Fruit fly (Drosophila melanogaster) whole organism, embryonic: ENCODE measurements around the gene CG33543.

Experiments
- Aef1 ChIP-seq: fragments of 200-800 bp; sonication (Bioruptor generic); IDR thresholded peaks from 3 replicates; pipeline ENCODE4 v1.3.6; 2022; ENCODE audit warnings: missing biosample characterization, missing genetic modification characterization
- Bgb ChIP-seq: fragments of 200-800 bp; sonication (Bioruptor generic); IDR thresholded peaks from 2 replicates; pipeline ENCODE4 v1.3.6; 2022; ENCODE audit warnings: missing biosample characterization, missing genetic modification characterization; ENCODE audit not compliant: partially characterized antibody
- C15 ChIP-seq: fragments of 200-800 bp; sonication (Bioruptor generic); IDR thresholded peaks from 3 replicates; pipeline ENCODE4 v1.3.6; 2022; ENCODE audit warnings: missing biosample characterization, missing genetic modification characterization
- CG1024 ChIP-seq: fragments of 200-800 bp; sonication (Bioruptor generic); IDR thresholded peaks from 2 replicates; pipeline ENCODE4 v1.3.6; 2022; ENCODE audit warnings: missing biosample characterization, missing genetic modification characterization
- CG10267 ChIP-seq: fragments of 200-800 bp; sonication (Bioruptor generic); optimal IDR thresholded peaks from 2 replicates; lab custom pipeline; 2018; ENCODE audit warnings: missing biosample characterization, mild to moderate bottlenecking, missing genetic modification characterization, moderate library complexity
- CG11398 ChIP-seq: fragments of 200-800 bp; sonication (Bioruptor generic); optimal IDR thresholded peaks from 2 replicates; lab custom pipeline; 2016; ENCODE audit warnings: missing biosample characterization, missing genetic modification characterization
- CG11696 ChIP-seq: fragments of 200-800 bp; sonication (Bioruptor generic); IDR thresholded peaks from 2 replicates; pipeline ENCODE4 v1.3.6; 2022; ENCODE audit warnings: missing biosample characterization, missing genetic modification characterization
- CG12236 ChIP-seq: fragments of 200-800 bp; sonication (Bioruptor generic); optimal IDR thresholded peaks from 2 replicates; lab custom pipeline; 2016; ENCODE audit warnings: missing biosample characterization, missing genetic modification characterization
- CG12744 ChIP-seq: fragments of 200-800 bp; sonication (Bioruptor generic); optimal IDR thresholded peaks from 2 replicates; lab custom pipeline; 2016; ENCODE audit warnings: missing biosample characterization, missing genetic modification characterization
- CG13775 ChIP-seq: fragments of 200-800 bp; sonication (Bioruptor generic); optimal IDR thresholded peaks from 3 replicates; lab custom pipeline; 2017; ENCODE audit warnings: missing biosample characterization, mild to moderate bottlenecking, missing genetic modification characterization
- CG14441 ChIP-seq: fragments of 200-800 bp; sonication (Bioruptor generic); IDR thresholded peaks from 2 replicates; pipeline ENCODE4 v1.3.6; 2022; ENCODE audit warnings: missing biosample characterization, missing genetic modification characterization
- CG1529 ChIP-seq: fragments of 200-800 bp; sonication (Bioruptor generic); optimal IDR thresholded peaks from 3 replicates; lab custom pipeline; 2018; ENCODE audit warnings: missing biosample characterization, missing genetic modification characterization
- CG16863 ChIP-seq: fragments of 200-800 bp; sonication (Bioruptor generic); optimal IDR thresholded peaks from 3 replicates; lab custom pipeline; 2016; ENCODE audit warnings: missing biosample characterization, missing genetic modification characterization
- CG3065 ChIP-seq: fragments of 200-800 bp; sonication (Bioruptor generic); optimal IDR thresholded peaks from 2 replicates; lab custom pipeline; 2016; ENCODE audit warnings: missing biosample characterization, missing genetic modification characterization
- CG33213 ChIP-seq: fragments of 200-800 bp; sonication (Bioruptor generic); optimal IDR thresholded peaks from 3 replicates; lab custom pipeline; 2016; ENCODE audit warnings: missing biosample characterization, missing genetic modification characterization
- CG34376 ChIP-seq: fragments of 200-800 bp; sonication (Bioruptor generic); optimal IDR thresholded peaks from 2 replicates; lab custom pipeline; 2018; ENCODE audit warnings: missing biosample characterization, mild to moderate bottlenecking, missing genetic modification characterization
- CG4820 ChIP-seq: fragments of 200-800 bp; sonication (Bioruptor generic); optimal IDR thresholded peaks from 3 replicates; lab custom pipeline; 2016; ENCODE audit warnings: missing biosample characterization, missing genetic modification characterization
- CG5245 ChIP-seq: fragments of 200-800 bp; sonication (Bioruptor generic); optimal IDR thresholded peaks from 3 replicates; lab custom pipeline; 2016; ENCODE audit warnings: missing biosample characterization, missing genetic modification characterization
- CG8765 ChIP-seq: fragments of 200-800 bp; sonication (Bioruptor generic); IDR thresholded peaks from 2 replicates; pipeline ENCODE4 v1.3.6; 2022; ENCODE audit warnings: missing biosample characterization, missing genetic modification characterization
- CG9727 ChIP-seq: fragments of 200-800 bp; sonication (Bioruptor generic); optimal IDR thresholded peaks from 3 replicates; lab custom pipeline; 2017; ENCODE audit warnings: missing biosample characterization, mild to moderate bottlenecking, missing genetic modification characterization
- Doc2 ChIP-seq: fragments of 200-800 bp; sonication (Bioruptor generic); IDR thresholded peaks from 2 replicates; pipeline ENCODE4 v1.3.6; 2022; ENCODE audit warnings: missing biosample characterization, missing genetic modification characterization
- Eip74EF ChIP-seq, 2 experiments: fragments of 200-800 bp in 1 of 2; fragments of >200 bp in 1 of 2; sonication (Bioruptor generic) in 1 of 2; optimal IDR thresholded peaks; 2 replicates each; lab custom pipeline; 2017 to 2019; ENCODE audit warnings: missing biosample characterization in 2 of 2, missing genetic modification characterization in 2 of 2, mild to moderate bottlenecking in 1 of 2, moderate library complexity in 1 of 2
- Hey ChIP-seq: fragments of 200-800 bp; sonication (Bioruptor generic); optimal IDR thresholded peaks from 3 replicates; lab custom pipeline; 2018; ENCODE audit warnings: missing biosample characterization, mild to moderate bottlenecking, missing genetic modification characterization
- MESR4 ChIP-seq: fragments of 200-800 bp; sonication (Bioruptor generic); optimal IDR thresholded peaks from 2 replicates; lab custom pipeline; 2018; ENCODE audit warnings: missing biosample characterization, mild to moderate bottlenecking, missing genetic modification characterization, moderate library complexity
- Mrtf ChIP-seq: fragments of 200-800 bp; sonication (Bioruptor generic); IDR thresholded peaks from 3 replicates; pipeline ENCODE4 v1.3.6; 2022; ENCODE audit warnings: missing biosample characterization, missing genetic modification characterization
- Oaz ChIP-seq: fragments of 200-800 bp; sonication (Bioruptor generic); IDR thresholded peaks from 2 replicates; pipeline ENCODE4 v1.3.6; 2022; ENCODE audit warnings: missing biosample characterization, missing genetic modification characterization
- Ptx1 ChIP-seq: fragments of 200-800 bp; sonication (Bioruptor generic); IDR thresholded peaks from 2 replicates; pipeline ENCODE4 v1.3.6; 2022; ENCODE audit warnings: missing biosample characterization, missing genetic modification characterization
- Xbp1 ChIP-seq: fragments of 200-800 bp; sonication (Bioruptor generic); optimal IDR thresholded peaks from 3 replicates; lab custom pipeline; 2016; ENCODE audit warnings: missing biosample characterization, mild to moderate bottlenecking, missing genetic modification characterization
- Xrp1 ChIP-seq: fragments of 200-800 bp; sonication (Bioruptor generic); IDR thresholded peaks from 2 replicates; pipeline ENCODE4 v1.3.6; 2022; ENCODE audit warnings: missing biosample characterization, missing genetic modification characterization
- amos ChIP-seq: fragments of 200-800 bp; sonication (Bioruptor generic); IDR thresholded peaks from 2 replicates; pipeline ENCODE4 v1.3.6; 2022; ENCODE audit warnings: missing biosample characterization, missing genetic modification characterization; ENCODE audit not compliant: partially characterized antibody
- aop ChIP-seq: fragments of 200-800 bp; sonication (Bioruptor generic); IDR thresholded peaks from 2 replicates; pipeline ENCODE4 v1.3.6; 2022; ENCODE audit warnings: missing biosample characterization, missing genetic modification characterization
- ara ChIP-seq: fragments of 200-800 bp; sonication (Bioruptor generic); IDR thresholded peaks from 2 replicates; pipeline ENCODE4 v1.3.6; 2022; ENCODE audit warnings: missing biosample characterization, missing genetic modification characterization
- dan ChIP-seq: fragments of 200-800 bp; sonication (Bioruptor generic); IDR thresholded peaks from 2 replicates; pipeline ENCODE4 v1.3.6; 2022; ENCODE audit warnings: missing biosample characterization, missing genetic modification characterization
- disco-r ChIP-seq: fragments of 200-800 bp; sonication (Bioruptor generic); optimal IDR thresholded peaks from 2 replicates; lab custom pipeline; 2016; ENCODE audit warnings: missing biosample characterization, missing genetic modification characterization
- dm ChIP-seq: fragments of 200-800 bp; sonication (Bioruptor generic); optimal IDR thresholded peaks from 3 replicates; lab custom pipeline; 2016; ENCODE audit warnings: missing biosample characterization, missing genetic modification characterization
- hkb ChIP-seq, 2 experiments: fragments of 200-800 bp in 1 of 2; fragments of >200 bp in 1 of 2; sonication (Bioruptor generic) in 1 of 2; IDR thresholded peaks in 1 of 2; optimal IDR thresholded peaks in 1 of 2; 2 replicates each; pipeline versions ENCODE4 v1.3.6 to Lab custom; 2017 to 2022; ENCODE audit warnings: missing biosample characterization in 1 of 2, missing genetic modification characterization in 1 of 2
- insv ChIP-seq, 2 experiments: fragments of 200-800 bp; sonication (Bioruptor generic); optimal IDR thresholded peaks; 3 replicates each; lab custom pipeline; 2016 to 2018; ENCODE audit warnings: missing biosample characterization in 2 of 2, missing genetic modification characterization in 2 of 2
- lbe ChIP-seq: fragments of 200-800 bp; sonication (Bioruptor generic); optimal IDR thresholded peaks from 2 replicates; lab custom pipeline; 2016; ENCODE audit warnings: missing biosample characterization, mild to moderate bottlenecking, missing genetic modification characterization
- lov ChIP-seq, 2 experiments: fragments of 200-800 bp in 1 of 2; fragments of >200 bp in 1 of 2; sonication (Bioruptor generic) in 1 of 2; IDR thresholded peaks in 1 of 2; optimal IDR thresholded peaks in 1 of 2; 2 replicates in 1 of 2; 3 replicates in 1 of 2; pipeline versions ENCODE4 v1.3.6 to Lab custom; 2017 to 2022; ENCODE audit warnings: missing biosample characterization in 1 of 2, missing genetic modification characterization in 1 of 2
- mld ChIP-seq: fragments of 200-800 bp; sonication (Bioruptor generic); IDR thresholded peaks from 3 replicates; pipeline ENCODE4 v1.3.6; 2022; ENCODE audit warnings: missing biosample characterization, missing genetic modification characterization; ENCODE audit not compliant: partially characterized antibody
- nerfin-1 ChIP-seq: fragments of 200-800 bp; sonication (Bioruptor generic); optimal IDR thresholded peaks from 3 replicates; lab custom pipeline; 2019; ENCODE audit warnings: missing biosample characterization, mild to moderate bottlenecking, missing genetic modification characterization, moderate library complexity
- odd ChIP-seq: fragments of 200-800 bp; sonication (Bioruptor generic); optimal IDR thresholded peaks from 2 replicates; lab custom pipeline; 2017; ENCODE audit warnings: missing biosample characterization, mild to moderate bottlenecking, missing genetic modification characterization
- phol ChIP-seq: fragments of 200-800 bp; sonication (Bioruptor generic); optimal IDR thresholded peaks from 3 replicates; lab custom pipeline; 2018; ENCODE audit warnings: missing biosample characterization, mild to moderate bottlenecking, missing genetic modification characterization, moderate library complexity
- pita ChIP-seq: fragments of 200-800 bp; sonication (Bioruptor generic); optimal IDR thresholded peaks from 2 replicates; lab custom pipeline; 2017; ENCODE audit warnings: missing biosample characterization, mild to moderate bottlenecking, missing genetic modification characterization
- rib ChIP-seq: fragments of 200-800 bp; sonication (Bioruptor generic); IDR thresholded peaks from 2 replicates; pipeline ENCODE4 v1.3.6; 2022; ENCODE audit warnings: missing biosample characterization, missing genetic modification characterization
- scrt ChIP-seq: fragments of 200-800 bp; sonication (Bioruptor generic); optimal IDR thresholded peaks from 2 replicates; lab custom pipeline; 2018; ENCODE audit warnings: missing biosample characterization, mild to moderate bottlenecking, missing genetic modification characterization, moderate library complexity
- sna ChIP-seq: fragments of 200-800 bp; sonication (Bioruptor generic); IDR thresholded peaks from 2 replicates; pipeline ENCODE4 v1.3.6; 2022; ENCODE audit warnings: missing biosample characterization, missing genetic modification characterization; ENCODE audit not compliant: partially characterized antibody
- tgo ChIP-seq: fragments of 200-800 bp; sonication (Bioruptor generic); IDR thresholded peaks from 3 replicates; pipeline ENCODE4 v1.3.6; 2022; ENCODE audit warnings: missing biosample characterization, missing genetic modification characterization
- zen ChIP-seq: fragments of 200-800 bp; sonication (Bioruptor generic); optimal IDR thresholded peaks from 3 replicates; lab custom pipeline; 2018; ENCODE audit warnings: missing biosample characterization, mild to moderate bottlenecking, missing genetic modification characterization, moderate library complexity

CG33543 gene

dm6 chr2L:1987434-1988191, 18.5 kb downstream of the CG33543 start, which contains the start of gene Got2:
Got2 (minus strand) TSS chr2L:1987758.
- TF ChIP-seq CG33213 (GFP tag; lab: Kevin White, UChicago): no peak
- no peak for TF ChIP-seq insv (GFP tag; optimal IDR thresholded peaks at IDR 0.05; lab: Kevin White, UChicago)
- TF ChIP-seq pita (GFP tag; lab: Kevin White, UChicago): no peak
- TF ChIP-seq zen: no peak
- TF ChIP-seq CG16863 (GFP tag; lab: Kevin White, UChicago): no peak
- TF ChIP-seq CG12236 (GFP tag; lab: Kevin White, UChicago): no peak
- TF ChIP-seq Xrp1 (GFP tag; lab: Robert Waterston, UW): no peak
- peak; percentile 70; the same call in 1 of the 3 replicates for TF ChIP-seq mld (GFP tag; lab: Robert Waterston, UW)
- no peak for TF ChIP-seq disco-r
- no peak for TF ChIP-seq CG9727
- TF ChIP-seq CG4820 (GFP tag; lab: Kevin White, UChicago): no peak
- peak; percentile 88 for TF ChIP-seq Bgb
- no peak for TF ChIP-seq tgo
- TF ChIP-seq CG3065 (GFP tag; lab: Kevin White, UChicago): no peak
- peak; percentile 87 for TF ChIP-seq amos (GFP tag; lab: Robert Waterston, UW)
- no peak for TF ChIP-seq C15
- no peak for TF ChIP-seq CG1529 (GFP tag; lab: Kevin White, UChicago)
- no peak for TF ChIP-seq CG12744
- TF ChIP-seq Doc2: no peak
- no peak for TF ChIP-seq dan (GFP tag; lab: Robert Waterston, UW)
- no peak for TF ChIP-seq lbe (GFP tag; lab: Kevin White, UChicago)
- peak; percentile 87 for TF ChIP-seq sna (GFP tag; lab: Robert Waterston, UW)
- no peak for TF ChIP-seq dm (GFP tag; lab: Kevin White, UChicago)
- 0 out of 2 replicates have a peak, but pooled peaks have one; percentile 20 for TF ChIP-seq aop (GFP tag; lab: Robert Waterston, UW)
- TF ChIP-seq CG11398 (GFP tag; lab: Kevin White, UChicago): no peak
- TF ChIP-seq Oaz (GFP tag; lab: Robert Waterston, UW): no peak
- peak; percentile 20 for TF ChIP-seq CG13775
- TF ChIP-seq Hey (tag; lab: Kevin White, UChicago): no peak
- peak; percentile 44; the same call in 1 of the 2 replicates for TF ChIP-seq Ptx1 (GFP tag; lab: Robert Waterston, UW)
- TF ChIP-seq nerfin-1 (tag; lab: Kevin White, UChicago): no peak
- no peak for TF ChIP-seq Mrtf (GFP tag; lab: Robert Waterston, UW)
- TF ChIP-seq Aef1: no peak
- TF ChIP-seq CG10267 (tag; lab: Kevin White, UChicago): no peak
- TF ChIP-seq Xbp1 (GFP tag; lab: Kevin White, UChicago): peak; percentile 27
- no peak for TF ChIP-seq scrt (GFP tag; lab: Kevin White, UChicago)
- TF ChIP-seq MESR4: no peak
- no peak for TF ChIP-seq CG34376 (GFP tag; lab: Kevin White, UChicago)
- no peak for TF ChIP-seq ara (GFP tag; lab: Robert Waterston, UW)
- TF ChIP-seq CG1024: no peak
- no peak for TF ChIP-seq lov (optimal IDR thresholded peaks at IDR 0.05; lab: Kevin White, UChicago)
- no peak for TF ChIP-seq lov (GFP tag; IDR thresholded peaks at IDR 0.05; lab: Robert Waterston, UW)
- TF ChIP-seq phol (tag; lab: Kevin White, UChicago): no peak
- no peak for TF ChIP-seq odd (GFP tag; lab: Kevin White, UChicago)
- no peak for TF ChIP-seq CG14441
- TF ChIP-seq CG5245 (GFP tag; lab: Kevin White, UChicago): no peak
- no peak for TF ChIP-seq CG11696 (GFP tag; lab: Robert Waterston, UW)
- no peak; the same call in 1 of the 2 replicates for TF ChIP-seq rib (GFP tag; lab: Robert Waterston, UW)
- no peak for TF ChIP-seq Eip74EF (GFP tag; optimal IDR thresholded peaks at IDR 0.05; lab: Kevin White, UChicago)
- no peak for TF ChIP-seq CG8765 (GFP tag; lab: Robert Waterston, UW)
- no peak for TF ChIP-seq hkb (optimal IDR thresholded peaks at IDR 0.05; lab: Kevin White, UChicago)
- no peak for TF ChIP-seq hkb (GFP tag; IDR thresholded peaks at IDR 0.05; lab: Robert Waterston, UW)
